Worm (Caenorhabditis elegans) whole organism, young adult: ENCODE data around the gene skr-14.

Experiments
- F10E7.11 ChIP-seq: sonication (generic microtip); optimal IDR thresholded peaks from 2 replicates; lab custom pipeline; 2017; ENCODE audit warnings: mild to moderate bottlenecking, missing genetic modification characterization, moderate library complexity, missing compliant biosample characterization
- Y53G8AR.9 ChIP-seq: fragments of 200-800 bp; sonication (Bioruptor generic); conservative IDR thresholded peaks from 2 replicates; pipeline ENCODE4 v1.3.6; 2022; ENCODE audit warnings: missing genetic modification reagents, missing genetic modification characterization, missing compliant biosample characterization
- ama-1 ChIP-seq, 3 experiments: fragments of 150-350 bp in 1 of 3; sonication (generic microtip) in 2 of 3; optimal IDR thresholded peaks; 2 replicates each; lab custom pipeline; 2014 to 2018; ENCODE audit warnings: missing biosample characterization in 2 of 3, missing genetic modification characterization in 2 of 3, missing genetic modification reagents in 2 of 3
- aptf-3 ChIP-seq: fragments of 200-800 bp; sonication (Bioruptor generic); IDR thresholded peaks from 2 replicates; pipeline ENCODE4 v1.3.6; 2022; ENCODE audit warnings: missing genetic modification characterization, missing compliant biosample characterization
- hmg-1.2 ChIP-seq: fragments of 200-800 bp; sonication (Bioruptor generic); IDR thresholded peaks from 2 replicates; pipeline ENCODE4 v1.3.6; 2022; ENCODE audit warnings: missing genetic modification reagents, missing genetic modification characterization, missing compliant biosample characterization
- snpc-4 ChIP-seq, 5 experiments: fragments of 150-350 bp in 1 of 5; sonication (generic microtip) in 4 of 5; optimal IDR thresholded peaks; 2 replicates each; lab custom pipeline; 2014 to 2018; ENCODE audit warnings: missing genetic modification characterization in 5 of 5, missing biosample characterization in 3 of 5, antibody characterized with exemption in 2 of 5, mild to moderate bottlenecking in 2 of 5, missing compliant biosample characterization in 2 of 5, missing genotype in 2 of 5, moderate library complexity in 2 of 5, missing genetic modification reagents in 1 of 5
- tbx-9 ChIP-seq: sonication (generic microtip); optimal IDR thresholded peaks from 2 replicates; lab custom pipeline; 2016; ENCODE audit warnings: borderline replicate concordance, missing genetic modification characterization, inconsistent platforms, missing compliant biosample characterization
- unc-130 ChIP-seq: sonication (generic microtip); optimal IDR thresholded peaks from 2 replicates; lab custom pipeline; 2016; ENCODE audit warnings: missing genetic modification reagents, missing genetic modification characterization, missing compliant biosample characterization

DNA sequence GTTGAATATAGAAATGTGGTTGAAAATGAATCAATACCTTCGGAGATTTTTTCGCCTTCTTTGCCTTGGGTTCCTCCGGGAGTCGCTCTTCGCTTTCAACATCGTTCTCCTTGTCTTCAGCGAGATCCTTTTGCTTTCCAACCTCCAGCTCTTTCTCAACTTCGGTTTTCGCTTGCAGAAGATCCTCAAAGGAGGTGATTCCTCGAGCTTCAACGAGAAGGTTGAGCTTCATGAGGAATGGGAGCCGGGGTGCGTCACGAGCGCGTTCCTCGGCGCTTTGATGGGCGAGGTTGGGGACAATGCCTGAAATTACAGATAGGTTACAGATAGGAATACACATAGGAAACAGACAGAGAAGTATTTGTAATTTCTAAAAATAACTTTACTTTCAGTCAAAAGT, 22.5 kb downstream of the skr-14 start:
- no peak for TF ChIP-seq tbx-9 (tag; lab: Kevin White, UChicago)
- no peak for TF ChIP-seq ama-1 (optimal IDR thresholded peaks at IDR 0.05; lab: Kevin White, UChicago)
- no peak for TF ChIP-seq ama-1 (GFP tag; optimal IDR thresholded peaks at IDR 0.05; lab: Kevin White, UChicago)
- no peak for TF ChIP-seq unc-130
- TF ChIP-seq Y53G8AR.9 (GFP tag; lab: Robert Waterston, UW), result no peak
- TF ChIP-seq aptf-3 (GFP tag; lab: Robert Waterston, UW), result no peak
- no peak for TF ChIP-seq hmg-1.2
- no peak for TF ChIP-seq F10E7.11 (tag; lab: Kevin White, UChicago)
- TF ChIP-seq snpc-4 (GFP tag; optimal IDR thresholded peaks at IDR 0.05; lab: Kevin White, UChicago), result no peak
- no peak for TF ChIP-seq snpc-4 (tag; optimal IDR thresholded peaks at IDR 0.05; lab: Kevin White, UChicago)
